Fruit fly (Drosophila melanogaster): ENCODE measurements around the gene CG31875.

CG31875 gene

dm6 chr2L:9949178-9950062, 53.1 kb downstream of the CG31875 start:
- peak; percentile 1 for TF ChIP-seq Sp1 (GFP tag; optimal IDR thresholded peaks at IDR 0.05)
- no peak for TF ChIP-seq HLH106 (tag; optimal IDR thresholded peaks at IDR 0.05)
- no peak for TF ChIP-seq foxo (GFP tag; optimal IDR thresholded peaks at IDR 0.05)
- TF ChIP-seq h (GFP tag; optimal IDR thresholded peaks at IDR 0.05) = peak; percentile 28

- TF ChIP-seq CG9705 (GFP tag; optimal IDR thresholded peaks at IDR 0.05) (no peak), CrebA (GFP tag; optimal IDR thresholded peaks at IDR 0.05; ENCODE audit: borderline replicate concordance) (no peak), h (GFP tag; optimal IDR thresholded peaks at IDR 0.05) (peak; percentile 57)
Observed at dm6 chr2L:9948520-9948858, 54.0 kb downstream of the CG31875 start.

- peak; percentile 40 for TF ChIP-seq woc (GFP tag; optimal IDR thresholded peaks at IDR 0.05)
- no peak for TF ChIP-seq Abd-B (GFP tag; optimal IDR thresholded peaks at IDR 0.05)
- TF ChIP-seq GATAd (GFP tag; optimal IDR thresholded peaks at IDR 0.05) = no peak
- TF ChIP-seq Hr83 (GFP tag; optimal IDR thresholded peaks at IDR 0.05; ENCODE audit: poor library complexity, severe bottlenecking) = peak; percentile 42
- peak; percentile 48 for TF ChIP-seq Rel (GFP tag; optimal IDR thresholded peaks at IDR 0.05)
- peak; percentile 33 for TF ChIP-seq Rel (tag; optimal IDR thresholded peaks at IDR 0.05)
- peak; percentile 85 for TF ChIP-seq h (GFP tag; optimal IDR thresholded peaks at IDR 0.05)
- TF ChIP-seq Myc (optimal IDR thresholded peaks at IDR 0.05) = peak; percentile 98
- TF ChIP-seq Hnf4 (GFP tag; optimal IDR thresholded peaks at IDR 0.05) = peak; percentile 39
Observed at dm6 chr2L:9947738-9948519, 54.6 kb downstream of the CG31875 start.

- TF ChIP-seq h (GFP tag; optimal IDR thresholded peaks at IDR 0.05) = peak; percentile 73
- TF ChIP-seq Hr78 (GFP tag; optimal IDR thresholded peaks at IDR 0.05) = no peak
- peak; percentile 94 for TF ChIP-seq Hr83 (GFP tag; optimal IDR thresholded peaks at IDR 0.05; ENCODE audit: poor library complexity, severe bottlenecking)
- no peak for TF ChIP-seq Dfd (GFP tag; optimal IDR thresholded peaks at IDR 0.05)
- peak; percentile 34 for TF ChIP-seq jim (GFP tag; optimal IDR thresholded peaks at IDR 0.05)
- TF ChIP-seq usp (GFP tag; optimal IDR thresholded peaks at IDR 0.05) = no peak
- peak; percentile 36 for TF ChIP-seq Sp1 (GFP tag; optimal IDR thresholded peaks at IDR 0.05)
- TF ChIP-seq sv (GFP tag; optimal IDR thresholded peaks at IDR 0.05) = no peak
- peak; percentile 52 to 64 for TF ChIP-seq dl (GFP tag; optimal IDR thresholded peaks at IDR 0.05; ENCODE audit: insufficient read depth in 1 of 2, partially characterized antibody in 2 of 2)
- peak; percentile 76 for TF ChIP-seq Hnf4 (GFP tag; optimal IDR thresholded peaks at IDR 0.05)
- peak; percentile 1 for TF ChIP-seq brk (GFP tag; optimal IDR thresholded peaks at IDR 0.05)
- TF ChIP-seq Mio (GFP tag; optimal IDR thresholded peaks at IDR 0.05) = no peak
- no peak for TF ChIP-seq psq (GFP tag; optimal IDR thresholded peaks at IDR 0.05)
- no peak for TF ChIP-seq CG9705 (GFP tag; optimal IDR thresholded peaks at IDR 0.05)
- TF ChIP-seq Rel (GFP tag; optimal IDR thresholded peaks at IDR 0.05) = peak; percentile 76
- TF ChIP-seq Rel (tag; optimal IDR thresholded peaks at IDR 0.05) = peak; percentile 69
- TF ChIP-seq CG32264 (GFP tag; optimal IDR thresholded peaks at IDR 0.05) = no peak
- no peak for TF ChIP-seq CrebA (GFP tag; optimal IDR thresholded peaks at IDR 0.05; ENCODE audit: borderline replicate concordance)
- TF ChIP-seq GATAd (GFP tag; optimal IDR thresholded peaks at IDR 0.05) = no peak
- TF ChIP-seq sage (GFP tag; optimal IDR thresholded peaks at IDR 0.05) = no peak
- TF ChIP-seq dmrt93B (GFP tag; optimal IDR thresholded peaks at IDR 0.05) = no peak
- peak; percentile 87 for TF ChIP-seq Dif (GFP tag; optimal IDR thresholded peaks at IDR 0.05; ENCODE audit: partially characterized antibody)
- peak; percentile 13 for TF ChIP-seq OdsH (GFP tag; optimal IDR thresholded peaks at IDR 0.05)
- TF ChIP-seq pan (optimal IDR thresholded peaks at IDR 0.05) = no peak
- TF ChIP-seq rgr (GFP tag; optimal IDR thresholded peaks at IDR 0.05) = peak; percentile 59
- TF ChIP-seq fru (GFP tag; optimal IDR thresholded peaks at IDR 0.05) = peak; percentile 52
- no peak for TF ChIP-seq N (GFP tag; optimal IDR thresholded peaks at IDR 0.05)
- no peak for TF ChIP-seq HLH106 (tag; optimal IDR thresholded peaks at IDR 0.05)
- TF ChIP-seq dsf (GFP tag; optimal IDR thresholded peaks at IDR 0.05; ENCODE audit: borderline replicate concordance) = no peak
- TF ChIP-seq br (GFP tag; optimal IDR thresholded peaks at IDR 0.05) = peak; percentile 46
- peak in 1 of 2 experiments; percentile 29 for TF ChIP-seq foxo (GFP tag; optimal IDR thresholded peaks at IDR 0.05)
- TF ChIP-seq Abd-B (GFP tag; optimal IDR thresholded peaks at IDR 0.05) = no peak
- peak; percentile 25 for TF ChIP-seq Jra (GFP tag; optimal IDR thresholded peaks at IDR 0.05)
- TF ChIP-seq tai (GFP tag; optimal IDR thresholded peaks at IDR 0.05) = no peak
- TF ChIP-seq woc (GFP tag; optimal IDR thresholded peaks at IDR 0.05) = peak; percentile 17
- peak; percentile 47 for TF ChIP-seq Vsx2 (GFP tag; optimal IDR thresholded peaks at IDR 0.05; ENCODE audit: partially characterized antibody)
- TF ChIP-seq ey (GFP tag; optimal IDR thresholded peaks at IDR 0.05) = peak; percentile 19
- TF ChIP-seq Myc (optimal IDR thresholded peaks at IDR 0.05) = no peak
- no peak for TF ChIP-seq lola (GFP tag; optimal IDR thresholded peaks at IDR 0.05)
Observed at dm6 chr2L:9947265-9947664, 55.3 kb downstream of the CG31875 start, which contains the start of gene CG5853. TSS of gene CG5853 (minus strand) at chr2L:9947648.
